2 fruit fly cellular contexts compared by ENCODE assay signal in the genomic region with DNA sequence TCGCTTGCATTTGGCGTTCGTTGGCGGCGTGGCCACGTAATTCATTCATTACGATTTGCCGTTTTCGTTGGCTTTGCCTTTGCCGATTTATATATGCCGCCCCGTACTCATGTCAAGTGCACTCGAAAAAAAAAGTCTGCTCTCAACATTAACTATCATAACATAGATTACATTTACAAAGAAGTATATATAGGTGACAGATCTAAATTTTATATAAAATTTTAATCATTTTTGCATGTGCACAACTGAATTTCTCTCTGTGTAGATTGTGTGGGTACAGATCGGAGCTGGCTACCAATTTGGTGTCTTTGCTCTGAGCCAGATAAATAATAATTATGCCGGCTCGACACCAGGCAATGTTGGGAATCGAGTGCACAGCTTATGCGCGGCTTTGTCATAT.
TF ChIP-seq lines count a peak whose summit lies in the region.

No protein-coding gene starts in this region.

TF ChIP-seq in whole organism, embryonic, 481 proteins besides CTCF, POLR2A, EP300 and RAD21 (continued from another document and continues in another):
- peak; percentile 49 for TF ChIP-seq ind (GFP tag; optimal IDR thresholded peaks at IDR 0.05; lab: Kevin White, UChicago)
- TF ChIP-seq nau (GFP tag; optimal IDR thresholded peaks at IDR 0.05; lab: Kevin White, UChicago): no peak
- no peak for TF ChIP-seq Dp (GFP tag; optimal IDR thresholded peaks at IDR 0.05; lab: Kevin White, UChicago)
- no peak for TF ChIP-seq CG1647 (GFP tag; optimal IDR thresholded peaks at IDR 0.05; lab: Kevin White, UChicago)
- peak; percentile 31 for TF ChIP-seq CG7786 (GFP tag; optimal IDR thresholded peaks at IDR 0.05; lab: Kevin White, UChicago)
- TF ChIP-seq fru (optimal IDR thresholded peaks at IDR 0.05; lab: Kevin White, UChicago): no peak
- TF ChIP-seq ttk (GFP tag; IDR thresholded peaks at IDR 0.05; lab: Robert Waterston, UW): peak; percentile 42
- no peak for TF ChIP-seq CG10959 (GFP tag; IDR thresholded peaks at IDR 0.05; lab: Robert Waterston, UW)
- peak; percentile 27 for TF ChIP-seq Meics (GFP tag; optimal IDR thresholded peaks at IDR 0.05; lab: Kevin White, UChicago)
- TF ChIP-seq ac (GFP tag; optimal IDR thresholded peaks at IDR 0.05; lab: Kevin White, UChicago): no peak
- peak; percentile 51; the same call in 1 of the 3 replicates for TF ChIP-seq CG2889 (GFP tag; IDR thresholded peaks at IDR 0.05; lab: Robert Waterston, UW)
- TF ChIP-seq Nf-YA (GFP tag; IDR thresholded peaks at IDR 0.05; lab: Robert Waterston, UW): no peak
- TF ChIP-seq CG4282 (GFP tag; optimal IDR thresholded peaks at IDR 0.05; lab: Kevin White, UChicago): no peak
- no peak for TF ChIP-seq Usf (GFP tag; optimal IDR thresholded peaks at IDR 0.05; lab: Kevin White, UChicago)
- TF ChIP-seq CG14710 (tag; optimal IDR thresholded peaks at IDR 0.05; lab: Kevin White, UChicago): peak; percentile 29
- TF ChIP-seq CG2116 (GFP tag; optimal IDR thresholded peaks at IDR 0.05; lab: Kevin White, UChicago): no peak
- peak; percentile 37 for TF ChIP-seq tap (tag; optimal IDR thresholded peaks at IDR 0.05; lab: Kevin White, UChicago)
- TF ChIP-seq B-H1 (GFP tag; IDR thresholded peaks at IDR 0.05; lab: Robert Waterston, UW): peak; percentile 46; the same call in 1 of the 3 replicates
- TF ChIP-seq z (GFP tag; IDR thresholded peaks at IDR 0.05; lab: Robert Waterston, UW): no peak
- no peak for TF ChIP-seq Vsx1 (GFP tag; optimal IDR thresholded peaks at IDR 0.05; lab: Kevin White, UChicago)
- no peak for TF ChIP-seq Optix (GFP tag; IDR thresholded peaks at IDR 0.05; lab: Robert Waterston, UW)
- TF ChIP-seq Six4 (GFP tag; optimal IDR thresholded peaks at IDR 0.05; lab: Kevin White, UChicago): peak; percentile 18
- no peak for TF ChIP-seq CG9437 (GFP tag; optimal IDR thresholded peaks at IDR 0.05; lab: Kevin White, UChicago)
- TF ChIP-seq Dfd (GFP tag; optimal IDR thresholded peaks at IDR 0.05; lab: Kevin White, UChicago): no peak
- peak; percentile 67 for TF ChIP-seq dysf (GFP tag; IDR thresholded peaks at IDR 0.05; lab: Robert Waterston, UW)
- no peak for TF ChIP-seq eve (GFP tag; optimal IDR thresholded peaks at IDR 0.05; lab: Kevin White, UChicago)
- no peak for TF ChIP-seq sim (GFP tag; IDR thresholded peaks at IDR 0.05; lab: Robert Waterston, UW)
- TF ChIP-seq chm (GFP tag; IDR thresholded peaks at IDR 0.05; lab: Robert Waterston, UW): no peak
- no peak for TF ChIP-seq h (optimal IDR thresholded peaks at IDR 0.05; lab: Kevin White, UChicago)
- no peak for TF ChIP-seq run (tag; optimal IDR thresholded peaks at IDR 0.05; lab: Kevin White, UChicago)
- no peak for TF ChIP-seq CG10274 (GFP tag; optimal IDR thresholded peaks at IDR 0.05; lab: Kevin White, UChicago)
- peak; percentile 49 for TF ChIP-seq CG2678 (tag; optimal IDR thresholded peaks at IDR 0.05; lab: Kevin White, UChicago)
- TF ChIP-seq Sin3A (optimal IDR thresholded peaks at IDR 0.05; lab: Kevin White, UChicago): no peak
- TF ChIP-seq H15 (GFP tag; IDR thresholded peaks at IDR 0.05; lab: Robert Waterston, UW): no peak
- no peak for TF ChIP-seq Poxn (GFP tag; IDR thresholded peaks at IDR 0.05; lab: Robert Waterston, UW)
- TF ChIP-seq cas (GFP tag; IDR thresholded peaks at IDR 0.05; lab: Robert Waterston, UW): no peak
- TF ChIP-seq ara (GFP tag; IDR thresholded peaks at IDR 0.05; lab: Robert Waterston, UW): peak; percentile 58; the same call in 1 of the 2 replicates
- TF ChIP-seq schlank (tag; optimal IDR thresholded peaks at IDR 0.05; lab: Kevin White, UChicago): no peak
- peak; percentile 54; the same call in 2 of the 3 replicates for TF ChIP-seq Aef1 (GFP tag; IDR thresholded peaks at IDR 0.05; lab: Robert Waterston, UW)
- TF ChIP-seq stc (GFP tag; IDR thresholded peaks at IDR 0.05; lab: Robert Waterston, UW): peak; percentile 71
- TF ChIP-seq wdn (GFP tag; IDR thresholded peaks at IDR 0.05; lab: Robert Waterston, UW): no peak
- no peak for TF ChIP-seq her (GFP tag; optimal IDR thresholded peaks at IDR 0.05; lab: Kevin White, UChicago)
- no peak for TF ChIP-seq hb (GFP tag; IDR thresholded peaks at IDR 0.05; lab: Robert Waterston, UW; ENCODE audit: partially characterized antibody)
- peak; percentile 62; the same call in 1 of the 3 replicates for TF ChIP-seq Mrtf (GFP tag; IDR thresholded peaks at IDR 0.05; lab: Robert Waterston, UW)
- TF ChIP-seq CG16863 (GFP tag; optimal IDR thresholded peaks at IDR 0.05; lab: Kevin White, UChicago): peak; percentile 8
- no peak for TF ChIP-seq psq (GFP tag; optimal IDR thresholded peaks at IDR 0.05; lab: Kevin White, UChicago)
- TF ChIP-seq sqz (GFP tag; optimal IDR thresholded peaks at IDR 0.05; lab: Kevin White, UChicago): no peak
- no peak for TF ChIP-seq CG15514 (GFP tag; optimal IDR thresholded peaks at IDR 0.05; lab: Kevin White, UChicago)
- peak; percentile 22 for TF ChIP-seq CG10209 (GFP tag; optimal IDR thresholded peaks at IDR 0.05; lab: Kevin White, UChicago)
- TF ChIP-seq Hr51 (GFP tag; optimal IDR thresholded peaks at IDR 0.05; lab: Kevin White, UChicago): peak in 1 of 2 experiments; percentile 63
- TF ChIP-seq CG8359 (GFP tag; optimal IDR thresholded peaks at IDR 0.05; lab: Kevin White, UChicago; ENCODE audit: borderline replicate concordance): no peak
- no peak for TF ChIP-seq dimm (GFP tag; IDR thresholded peaks at IDR 0.05; lab: Robert Waterston, UW)
- TF ChIP-seq Rx (GFP tag; IDR thresholded peaks at IDR 0.05; lab: Robert Waterston, UW): peak; percentile 33; the same call in 1 of the 2 replicates
- TF ChIP-seq bowl (GFP tag; IDR thresholded peaks at IDR 0.05; lab: Robert Waterston, UW): no peak
- no peak for TF ChIP-seq sug (tag; optimal IDR thresholded peaks at IDR 0.05; lab: Kevin White, UChicago)
- TF ChIP-seq CG8089 (GFP tag; optimal IDR thresholded peaks at IDR 0.05; lab: Kevin White, UChicago): no peak
- peak; percentile 48 for TF ChIP-seq dmrt99B (tag; optimal IDR thresholded peaks at IDR 0.05; lab: Kevin White, UChicago)
- no peak for TF ChIP-seq Adf1 (GFP tag; IDR thresholded peaks at IDR 0.05; lab: Robert Waterston, UW)
- TF ChIP-seq Xbp1 (GFP tag; optimal IDR thresholded peaks at IDR 0.05; lab: Kevin White, UChicago): peak; percentile 50
- no peak for TF ChIP-seq CG10543 (GFP tag; optimal IDR thresholded peaks at IDR 0.05; lab: Kevin White, UChicago)
- no peak for TF ChIP-seq Hr78 (GFP tag; optimal IDR thresholded peaks at IDR 0.05; lab: Kevin White, UChicago)
- TF ChIP-seq chif (GFP tag; optimal IDR thresholded peaks at IDR 0.05; lab: Kevin White, UChicago): peak; percentile 14 to 57
- TF ChIP-seq Fer1 (GFP tag; optimal IDR thresholded peaks at IDR 0.05; lab: Kevin White, UChicago): peak; percentile 2
- no peak for TF ChIP-seq Dref (GFP tag; IDR thresholded peaks at IDR 0.05; lab: Robert Waterston, UW)
- TF ChIP-seq CG18476 (GFP tag; optimal IDR thresholded peaks at IDR 0.05; lab: Kevin White, UChicago): peak; percentile 4
- TF ChIP-seq CG11504 (tag; optimal IDR thresholded peaks at IDR 0.05; lab: Kevin White, UChicago): peak; percentile 65

TF ChIP-seq in whole organism, prepupa, 60 proteins besides CTCF, POLR2A, EP300 and RAD21 (continued from another document):
- peak; percentile 49 for TF ChIP-seq CG3032 (tag; optimal IDR thresholded peaks at IDR 0.05; lab: Kevin White, UChicago)
- TF ChIP-seq spab (GFP tag; optimal IDR thresholded peaks at IDR 0.05; lab: Kevin White, UChicago): peak; percentile 50
- peak; percentile 26 for TF ChIP-seq Blimp-1 (GFP tag; optimal IDR thresholded peaks at IDR 0.05; lab: Kevin White, UChicago)
- TF ChIP-seq Lpt (GFP tag; optimal IDR thresholded peaks at IDR 0.05; lab: Kevin White, UChicago): peak; percentile 68
- TF ChIP-seq CG10631 (GFP tag; optimal IDR thresholded peaks at IDR 0.05; lab: Kevin White, UChicago): peak; percentile 72
- TF ChIP-seq CG6276 (GFP tag; optimal IDR thresholded peaks at IDR 0.05; lab: Kevin White, UChicago): peak; percentile 77
- peak; percentile 51 for TF ChIP-seq CG6792 (GFP tag; optimal IDR thresholded peaks at IDR 0.05; lab: Kevin White, UChicago)
- peak; percentile 56 for TF ChIP-seq CG11902 (GFP tag; optimal IDR thresholded peaks at IDR 0.05; lab: Kevin White, UChicago)
- peak; percentile 21 for TF ChIP-seq fd59A (GFP tag; optimal IDR thresholded peaks at IDR 0.05; lab: Kevin White, UChicago)
- TF ChIP-seq CG16779 (tag; optimal IDR thresholded peaks at IDR 0.05; lab: Kevin White, UChicago): no peak
- TF ChIP-seq CG11762 (GFP tag; optimal IDR thresholded peaks at IDR 0.05; lab: Kevin White, UChicago; ENCODE audit: insufficient read depth): peak; percentile 48
- TF ChIP-seq acj6 (GFP tag; optimal IDR thresholded peaks at IDR 0.05; lab: Kevin White, UChicago): peak; percentile 66
- peak; percentile 73 for TF ChIP-seq Sox14 (GFP tag; optimal IDR thresholded peaks at IDR 0.05; lab: Kevin White, UChicago)
- TF ChIP-seq cyc (GFP tag; optimal IDR thresholded peaks at IDR 0.05; lab: Kevin White, UChicago): peak; percentile 74
- TF ChIP-seq svp (GFP tag; lab: Kevin White, UChicago): peak; percentile 81
- TF ChIP-seq OdsH (GFP tag; optimal IDR thresholded peaks at IDR 0.05; lab: Kevin White, UChicago): peak; percentile 81
- peak; percentile 69 for TF ChIP-seq Ets21C (GFP tag; optimal IDR thresholded peaks at IDR 0.05; lab: Kevin White, UChicago)
- TF ChIP-seq vri (GFP tag; optimal IDR thresholded peaks at IDR 0.05; lab: Kevin White, UChicago): peak; percentile 46
- TF ChIP-seq CG9139 (GFP tag; optimal IDR thresholded peaks at IDR 0.05; lab: Kevin White, UChicago): no peak
- peak; percentile 67 for TF ChIP-seq Ets96B (tag; optimal IDR thresholded peaks at IDR 0.05; lab: Kevin White, UChicago)
- TF ChIP-seq CG6163 (GFP tag; IDR thresholded peaks at IDR 0.05; lab: Robert Waterston, UW): peak; percentile 88
- peak; percentile 83 for TF ChIP-seq CG15336 (GFP tag; IDR thresholded peaks at IDR 0.05; lab: Robert Waterston, UW)
- peak; percentile 77 for TF ChIP-seq Hr39 (GFP tag; optimal IDR thresholded peaks at IDR 0.05; lab: Kevin White, UChicago)
- peak; percentile 40 for TF ChIP-seq CG8319 (GFP tag; optimal IDR thresholded peaks at IDR 0.05; lab: Kevin White, UChicago)
- peak; percentile 57 for TF ChIP-seq net (GFP tag; optimal IDR thresholded peaks at IDR 0.05; lab: Kevin White, UChicago)
- TF ChIP-seq CG7368 (GFP tag; optimal IDR thresholded peaks at IDR 0.05; lab: Kevin White, UChicago): peak; percentile 57
- TF ChIP-seq lz (GFP tag; optimal IDR thresholded peaks at IDR 0.05; lab: Kevin White, UChicago): peak; percentile 74
- peak; percentile 69 for TF ChIP-seq CG34406 (GFP tag; optimal IDR thresholded peaks at IDR 0.05; lab: Kevin White, UChicago)
- peak; percentile 16 for TF ChIP-seq CG6808 (GFP tag; optimal IDR thresholded peaks at IDR 0.05; lab: Kevin White, UChicago)
- TF ChIP-seq Smox (GFP tag; optimal IDR thresholded peaks at IDR 0.05; lab: Kevin White, UChicago): peak; percentile 73
- TF ChIP-seq CG11294 (GFP tag; IDR thresholded peaks at IDR 0.05; lab: Robert Waterston, UW): peak; percentile 62
- TF ChIP-seq CG6854 (GFP tag; optimal IDR thresholded peaks at IDR 0.05; lab: Kevin White, UChicago): peak; percentile 44
- TF ChIP-seq Eip93F (GFP tag; optimal IDR thresholded peaks at IDR 0.05; lab: Kevin White, UChicago): no peak
- peak in 1 of 2 experiments; percentile 16 for TF ChIP-seq ss (GFP tag; optimal IDR thresholded peaks at IDR 0.05; lab: Kevin White, UChicago)
- TF ChIP-seq achi (GFP tag; optimal IDR thresholded peaks at IDR 0.05; lab: Kevin White, UChicago): peak; percentile 65
- TF ChIP-seq Hr4 (GFP tag; optimal IDR thresholded peaks at IDR 0.05; lab: Kevin White, UChicago): peak; percentile 85
- TF ChIP-seq fkh (GFP tag; optimal IDR thresholded peaks at IDR 0.05; lab: Kevin White, UChicago): no peak
- TF ChIP-seq topi (GFP tag; optimal IDR thresholded peaks at IDR 0.05; lab: Kevin White, UChicago): peak; percentile 72
